Worm (Caenorhabditis elegans) whole organism, L3 larva: ENCODE results near the gene R193.2.
A peak's percentile ranks its signal among the peaks of the same experiment; 100 is the strongest.

Experiments used
- ZK546.5 ChIP-seq: sonication (generic microtip); optimal IDR thresholded peaks from 2 replicates; lab custom pipeline; 2017; ENCODE audit warnings: missing biosample characterization, missing genetic modification characterization
- aly-2 ChIP-seq: fragments of 150-350 bp; optimal IDR thresholded peaks from 2 replicates; lab custom pipeline; 2014; ENCODE audit warnings: missing biosample characterization, missing genetic modification characterization
- ama-1 ChIP-seq: fragments of 150-350 bp; optimal IDR thresholded peaks from 2 replicates; lab custom pipeline; 2018
- ceh-28 ChIP-seq: fragments of 150-350 bp; optimal IDR thresholded peaks from 2 replicates; lab custom pipeline; 2014; ENCODE audit warnings: missing biosample characterization, missing genetic modification reagents, missing genetic modification characterization
- egl-27 ChIP-seq: sonication (generic microtip); optimal IDR thresholded peaks from 4 replicates; lab custom pipeline; 2017; ENCODE audit warnings: missing biosample characterization, missing genetic modification reagents, missing genetic modification characterization
- egl-5 ChIP-seq: fragments of 150-350 bp; optimal IDR thresholded peaks from 2 replicates; lab custom pipeline; 2017; ENCODE audit warnings: missing biosample characterization, missing genetic modification reagents, missing genetic modification characterization, inconsistent platforms
- elt-1 ChIP-seq: fragments of 150-350 bp; optimal IDR thresholded peaks from 2 replicates; lab custom pipeline; 2014; ENCODE audit warnings: missing biosample characterization, missing genetic modification characterization
- elt-3 ChIP-seq, 3 experiments: fragments of 150-350 bp in 1 of 3; sonication (generic microtip) in 2 of 3; optimal IDR thresholded peaks; 2 replicates in 2 of 3; 4 replicates in 1 of 3; lab custom pipeline; 2014 to 2017; ENCODE audit warnings: missing biosample characterization in 3 of 3, missing genetic modification characterization in 3 of 3
- fkh-10 ChIP-seq: sonication (generic microtip); optimal IDR thresholded peaks from 2 replicates; lab custom pipeline; 2017; ENCODE audit warnings: missing biosample characterization, missing genetic modification reagents, missing genetic modification characterization
- fkh-2 ChIP-seq: fragments of 150-350 bp; optimal IDR thresholded peaks from 2 replicates; lab custom pipeline; 2014; ENCODE audit warnings: missing biosample characterization, missing genetic modification reagents, missing genetic modification characterization
- hmg-11 ChIP-seq: sonication (generic microtip); optimal IDR thresholded peaks from 2 replicates; lab custom pipeline; 2016; ENCODE audit warnings: missing genetic modification characterization, missing compliant biosample characterization
- jun-1 ChIP-seq: fragments of 150-350 bp; optimal IDR thresholded peaks from 2 replicates; lab custom pipeline; 2014; ENCODE audit warnings: missing biosample characterization, missing genetic modification reagents, missing genetic modification characterization
- lin-39 ChIP-seq: fragments of 150-350 bp; optimal IDR thresholded peaks from 2 replicates; lab custom pipeline; 2018; ENCODE audit warnings: missing biosample characterization, missing genetic modification reagents, missing genetic modification characterization
- lsy-12 ChIP-seq: sonication (generic microtip); optimal IDR thresholded peaks from 2 replicates; lab custom pipeline; 2016; ENCODE audit warnings: mild to moderate bottlenecking, missing genetic modification characterization, missing compliant biosample characterization
- mml-1 ChIP-seq: fragments of 150-350 bp; sonication (generic microtip); optimal IDR thresholded peaks from 3 replicates; lab custom pipeline; 2014; ENCODE audit warnings: missing biosample characterization, missing genetic modification characterization
- nfya-1 ChIP-seq: sonication (generic microtip); optimal IDR thresholded peaks from 2 replicates; lab custom pipeline; 2017; ENCODE audit warnings: missing genetic modification characterization, mild to moderate bottlenecking, missing compliant biosample characterization, antibody characterized with exemption, moderate library complexity; ENCODE audit not compliant: insufficient read depth
- nhr-11 ChIP-seq: fragments of 150-350 bp; optimal IDR thresholded peaks from 2 replicates; lab custom pipeline; 2014; ENCODE audit warnings: missing biosample characterization, missing genetic modification characterization
- nhr-12 ChIP-seq: fragments of 150-350 bp; optimal IDR thresholded peaks from 2 replicates; lab custom pipeline; 2014; ENCODE audit warnings: missing biosample characterization, missing genetic modification characterization
- nhr-23 ChIP-seq: fragments of 150-350 bp; optimal IDR thresholded peaks from 2 replicates; lab custom pipeline; 2014; ENCODE audit warnings: missing biosample characterization, missing genetic modification reagents, missing genetic modification characterization
- nhr-237 ChIP-seq: fragments of 150-350 bp; optimal IDR thresholded peaks from 2 replicates; lab custom pipeline; 2014; ENCODE audit warnings: missing biosample characterization, missing genetic modification characterization
- nhr-25 ChIP-seq: sonication (generic microtip); optimal IDR thresholded peaks from 2 replicates; lab custom pipeline; 2017; ENCODE audit warnings: missing biosample characterization, missing genetic modification characterization
- nhr-28 ChIP-seq: fragments of 150-350 bp; optimal IDR thresholded peaks from 2 replicates; lab custom pipeline; 2014; ENCODE audit warnings: missing biosample characterization, missing genetic modification characterization
- nhr-77 ChIP-seq: fragments of 150-350 bp; optimal IDR thresholded peaks from 2 replicates; lab custom pipeline; 2014; ENCODE audit warnings: missing biosample characterization, missing genetic modification characterization
- pha-4 ChIP-seq: fragments of 150-350 bp; optimal IDR thresholded peaks from 2 replicates; lab custom pipeline; 2014; ENCODE audit warnings: missing biosample characterization, missing genetic modification reagents, missing genetic modification characterization
- pqm-1 ChIP-seq: fragments of 150-350 bp; optimal IDR thresholded peaks from 2 replicates; lab custom pipeline; 2017; ENCODE audit warnings: missing biosample characterization, missing genetic modification characterization, inconsistent platforms
- sea-2 ChIP-seq: fragments of 150-350 bp; sonication (generic microtip); optimal IDR thresholded peaks from 4 replicates; lab custom pipeline; 2014; ENCODE audit warnings: missing biosample characterization, missing genetic modification reagents, missing genetic modification characterization
- skn-1 ChIP-seq: fragments of 150-350 bp; optimal IDR thresholded peaks from 2 replicates; lab custom pipeline; 2014; ENCODE audit warnings: missing biosample characterization, missing genetic modification characterization
- snpc-4 ChIP-seq: fragments of 150-350 bp; optimal IDR thresholded peaks from 2 replicates; lab custom pipeline; 2014; ENCODE audit warnings: missing biosample characterization, missing genetic modification characterization
- tbx-2 ChIP-seq: sonication (generic microtip); optimal IDR thresholded peaks from 2 replicates; lab custom pipeline; 2016; ENCODE audit warnings: mild to moderate bottlenecking, missing genetic modification characterization, missing compliant biosample characterization
- zag-1 ChIP-seq: fragments of 150-350 bp; optimal IDR thresholded peaks from 2 replicates; lab custom pipeline; 2014; ENCODE audit warnings: missing biosample characterization, missing genetic modification characterization

Gene R193.2

DNA sequence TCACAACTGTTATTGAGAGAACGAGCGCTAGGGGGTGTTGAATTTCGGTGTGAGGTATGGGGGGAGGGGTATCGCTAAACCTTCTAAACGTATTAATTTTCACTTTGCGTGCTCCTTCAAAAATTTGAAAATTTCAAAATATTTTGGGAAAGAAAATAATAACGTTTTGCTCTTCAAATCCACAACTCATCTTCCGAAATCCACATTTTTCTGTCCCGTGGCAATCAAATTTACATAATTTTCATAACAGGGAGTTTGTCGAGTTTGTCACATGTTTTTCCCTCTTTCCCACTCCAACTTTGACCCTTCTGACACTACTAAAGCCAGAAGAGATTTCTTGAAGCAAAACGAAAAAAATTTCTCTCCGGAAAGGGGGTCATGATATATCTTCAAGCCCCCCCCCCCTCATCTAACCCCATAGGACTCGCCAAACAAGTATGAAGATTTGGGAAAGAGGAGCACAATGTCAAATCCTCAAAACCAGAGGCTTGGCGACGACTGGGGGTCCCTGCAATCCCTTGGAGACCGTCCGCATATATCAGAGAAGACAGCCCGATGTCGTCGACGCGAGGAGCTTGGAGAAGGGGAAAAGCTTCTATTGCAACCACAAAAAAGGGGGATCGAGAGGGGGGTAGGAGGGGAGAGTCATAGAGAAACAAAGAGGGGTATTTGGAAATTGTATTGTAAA is 33.0 kb upstream of the R193.2 start:
- TF ChIP-seq lin-39 (tag; lab: Kevin White, UChicago), result no peak
- no peak for TF ChIP-seq ama-1 (lab: Kevin White, UChicago)
- TF ChIP-seq sea-2 (GFP tag; lab: Kevin White, UChicago), result no peak
- no peak for TF ChIP-seq ceh-28 (tag; lab: Kevin White, UChicago)
- TF ChIP-seq nhr-237 (tag; lab: Kevin White, UChicago), result no peak
- TF ChIP-seq egl-27 (tag; lab: Kevin White, UChicago), result no peak
- TF ChIP-seq tbx-2, result no peak
- no peak for TF ChIP-seq nhr-77 (tag; lab: Kevin White, UChicago)
- no peak for TF ChIP-seq egl-5 (tag; lab: Kevin White, UChicago)
- no peak for TF ChIP-seq zag-1 (tag; lab: Kevin White, UChicago)
- no peak for TF ChIP-seq elt-3 (tag; optimal IDR thresholded peaks at IDR 0.05; lab: Kevin White, UChicago)

DNA sequence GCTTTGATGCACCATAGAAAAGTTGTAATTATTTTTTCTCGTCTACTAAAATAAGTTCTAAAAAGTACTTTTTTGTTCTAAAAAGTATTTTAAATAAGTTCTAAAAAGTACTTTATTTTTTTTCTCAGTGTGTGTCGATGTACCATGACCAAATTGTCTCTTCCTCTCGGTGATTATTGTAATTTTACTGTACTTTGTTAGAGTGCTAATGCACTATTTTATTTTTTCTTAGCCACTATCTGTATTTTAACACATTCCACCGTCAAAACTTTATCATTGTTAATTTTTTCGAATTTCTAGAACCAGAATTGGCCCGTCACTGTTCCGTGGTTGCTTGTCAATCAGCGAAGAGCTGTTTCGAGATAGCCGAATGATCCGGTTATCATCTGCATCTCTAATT is 31.6 kb upstream of the R193.2 start, which contains the start of gene hot-8:
hot-8 (plus strand) TSS at position 301 of the 400 bp plus-strand sequence.
- no peak for TF ChIP-seq elt-3 (tag; optimal IDR thresholded peaks at IDR 0.05; lab: Kevin White, UChicago)
- no peak for TF ChIP-seq lin-39 (tag; lab: Kevin White, UChicago)
- TF ChIP-seq, all 47 proteins: peak for 0

DNA sequence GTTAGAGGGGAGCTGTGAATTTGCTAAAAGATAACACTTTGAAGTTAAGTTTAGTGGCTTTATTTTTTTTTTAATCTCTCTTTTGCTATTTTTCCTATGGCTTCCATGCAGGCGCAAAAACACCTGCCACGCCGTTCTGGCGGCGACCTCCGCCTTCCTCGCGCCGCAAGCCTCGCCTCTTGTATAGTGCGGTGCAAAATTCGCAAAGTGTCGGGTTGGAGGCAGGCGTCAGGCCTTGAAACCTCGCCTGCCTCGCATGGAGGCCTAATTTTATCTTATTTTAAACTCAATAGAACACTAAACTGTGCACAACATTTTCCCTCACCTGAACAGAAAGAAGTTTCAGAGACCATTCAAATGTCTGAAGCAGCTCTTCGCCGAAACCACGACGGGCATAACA is 23.6 kb upstream of the R193.2 start:
- no peak for TF ChIP-seq elt-1 (tag; lab: Kevin White, UChicago)
- no peak for TF ChIP-seq hmg-11 (tag; lab: Kevin White, UChicago)
- TF ChIP-seq aly-2 (tag; lab: Kevin White, UChicago), result no peak
- no peak for TF ChIP-seq nhr-25
- no peak for TF ChIP-seq skn-1 (tag; lab: Kevin White, UChicago)
- no peak for TF ChIP-seq ceh-28 (tag; lab: Kevin White, UChicago)
- no peak for TF ChIP-seq ama-1 (lab: Kevin White, UChicago)
- no peak for TF ChIP-seq nfya-1 (tag; lab: Kevin White, UChicago)
- TF ChIP-seq nhr-23 (tag; lab: Kevin White, UChicago), result no peak
- TF ChIP-seq pqm-1 (tag; lab: Kevin White, UChicago), result no peak
- TF ChIP-seq nhr-77 (tag; lab: Kevin White, UChicago), result no peak
- TF ChIP-seq jun-1 (tag; lab: Kevin White, UChicago), result no peak
- TF ChIP-seq nhr-28 (tag; lab: Kevin White, UChicago), result no peak
- no peak for TF ChIP-seq lin-39 (tag; lab: Kevin White, UChicago)
- no peak for TF ChIP-seq nhr-12 (tag; lab: Kevin White, UChicago)
- TF ChIP-seq pha-4 (tag; lab: Kevin White, UChicago), result no peak
- TF ChIP-seq nhr-11 (tag; lab: Kevin White, UChicago), result no peak

DNA sequence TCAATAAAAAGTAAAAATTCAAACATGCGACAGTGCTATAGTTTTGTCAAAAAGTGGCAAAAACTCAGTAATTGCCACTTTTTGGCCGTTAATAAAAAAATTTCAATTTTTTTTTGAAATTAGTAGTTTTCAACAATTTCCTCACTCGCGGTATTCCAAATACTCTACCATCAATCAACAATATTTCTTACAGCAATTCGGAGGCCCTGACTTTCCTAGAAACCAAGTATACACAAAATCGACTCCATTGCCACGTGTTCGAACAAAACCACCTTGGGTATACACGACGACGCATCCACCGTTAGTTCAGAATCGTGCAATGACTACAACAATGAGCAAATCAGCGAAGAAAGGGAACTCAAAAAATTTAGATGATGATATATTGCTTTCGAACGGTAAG is 23.2 kb upstream of the R193.2 start:
- TF ChIP-seq mml-1 (no peak), pha-4 (tag; lab: Kevin White, UChicago) (no peak), tbx-2 (no peak), lsy-12 (tag; lab: Kevin White, UChicago) (no peak), ZK546.5 (no peak), jun-1 (tag; lab: Kevin White, UChicago) (no peak), sea-2 (GFP tag; lab: Kevin White, UChicago) (no peak), hmg-11 (tag; lab: Kevin White, UChicago) (no peak)
- TF ChIP-seq, all 47 proteins: peak for 0

DNA sequence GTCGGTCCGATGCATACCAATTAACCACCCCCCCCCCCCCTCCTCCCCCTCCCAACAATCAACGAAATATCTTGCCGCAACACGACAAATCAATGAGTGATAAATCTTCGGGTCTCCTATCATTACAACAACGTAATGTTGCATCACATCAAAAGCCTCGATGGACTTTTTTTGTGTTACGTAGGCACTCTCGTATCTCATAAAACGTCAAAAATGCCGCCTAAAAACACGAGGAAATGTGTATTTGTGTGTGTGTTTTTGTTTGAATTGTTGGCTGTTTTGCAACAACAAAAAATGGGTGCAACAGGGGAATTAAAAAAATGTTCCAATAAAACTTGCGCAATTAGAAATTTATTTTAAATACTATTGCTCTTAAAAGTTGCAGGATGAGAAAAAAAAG is 18.8 kb upstream of the R193.2 start:
- TF ChIP-seq fkh-10 (GFP tag; lab: Kevin White, UChicago) (no peak), lsy-12 (tag; lab: Kevin White, UChicago) (no peak), aly-2 (tag; lab: Kevin White, UChicago) (no peak), snpc-4 (no peak), egl-5 (tag; lab: Kevin White, UChicago) (peak; percentile 95)
- TF ChIP-seq, all 47 proteins: peak for 1

DNA sequence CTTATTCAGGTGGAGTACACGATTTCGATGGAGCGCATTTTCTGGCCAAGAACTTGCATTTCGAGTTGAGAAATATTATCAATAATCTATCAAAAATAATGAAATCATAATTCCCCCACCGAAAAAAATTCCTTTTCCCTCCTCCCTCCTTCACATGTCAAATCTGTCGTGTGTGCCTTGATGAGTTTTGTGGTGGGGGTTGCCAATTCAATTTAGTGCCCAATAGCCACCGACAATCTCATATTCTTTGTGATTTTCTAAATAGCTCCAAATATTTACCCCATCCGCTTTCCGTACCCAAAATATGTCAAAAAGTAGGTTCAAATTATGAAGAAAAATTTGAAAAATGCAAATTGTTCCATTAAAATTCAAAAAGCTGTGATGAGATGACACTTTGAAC is 13.6 kb upstream of the R193.2 start, which contains the start of gene tmc-1:
tmc-1 (plus strand) TSS at position 189 of the 400 bp plus-strand sequence.
- no peak for TF ChIP-seq fkh-2 (tag; lab: Kevin White, UChicago)
- TF ChIP-seq, all 47 proteins: peak for 0
